Worm (Caenorhabditis elegans): ENCODE measurements around the gene F37A4.1.

DNA sequence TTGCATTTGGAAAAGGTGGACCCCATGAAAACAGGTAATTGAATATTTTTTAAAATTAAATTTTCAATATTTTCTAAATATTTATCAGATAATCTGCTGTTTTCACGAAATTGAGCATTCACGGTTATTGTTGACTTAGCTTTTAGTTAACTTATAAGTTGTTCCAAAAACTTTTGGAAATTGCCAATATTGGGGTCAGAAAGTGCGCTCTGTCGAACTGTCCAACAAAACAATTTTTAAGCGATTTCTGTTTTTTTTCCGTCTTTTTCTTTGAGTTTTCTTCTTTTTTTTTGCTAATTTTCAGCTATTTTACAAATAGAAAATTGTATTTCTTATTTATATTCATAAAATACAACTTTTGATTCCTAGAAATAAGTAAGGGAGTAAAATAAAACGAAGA, 8.1 kb downstream of the F37A4.1 start:
- no peak for TF ChIP-seq unc-39 (tag; optimal IDR thresholded peaks at IDR 0.05)
- no peak for TF ChIP-seq ztf-4 (tag; optimal IDR thresholded peaks at IDR 0.05)
- no peak for TF ChIP-seq nhr-76 (tag; optimal IDR thresholded peaks at IDR 0.05)
- TF ChIP-seq mml-1 (tag; optimal IDR thresholded peaks at IDR 0.05), result no peak
- TF ChIP-seq nhr-25 (tag; optimal IDR thresholded peaks at IDR 0.05), result no peak
- TF ChIP-seq elt-2 (tag; optimal IDR thresholded peaks at IDR 0.05), result no peak
- TF ChIP-seq fkh-10 (GFP tag; optimal IDR thresholded peaks at IDR 0.05), result no peak
- TF ChIP-seq nhr-77 (tag; optimal IDR thresholded peaks at IDR 0.05), result no peak
- no peak for TF ChIP-seq ceh-28 (tag; optimal IDR thresholded peaks at IDR 0.05)
- no peak for TF ChIP-seq lin-39 (tag; optimal IDR thresholded peaks at IDR 0.05)
- no peak for TF ChIP-seq nhr-67 (tag; optimal IDR thresholded peaks at IDR 0.05)
- TF ChIP-seq daf-12 (tag; optimal IDR thresholded peaks at IDR 0.05), result no peak
- no peak for TF ChIP-seq ama-1 (optimal IDR thresholded peaks at IDR 0.05)
